Worm (Caenorhabditis elegans) whole organism, early embryonic: ENCODE results near the gene ZK792.12.

Source experiments
- aly-1 ChIP-seq: sonication (generic microtip); optimal IDR thresholded peaks from 2 replicates; lab custom pipeline; 2016; ENCODE audit warnings: missing genetic modification characterization, missing compliant biosample characterization
- ama-1 ChIP-seq: fragments of 150-350 bp; optimal IDR thresholded peaks from 2 replicates; lab custom pipeline; 2014
- ceh-36 ChIP-seq: sonication (generic microtip); optimal IDR thresholded peaks from 2 replicates; lab custom pipeline; 2016; ENCODE audit warnings: missing genetic modification characterization, inconsistent platforms, missing compliant biosample characterization
- hmg-4 ChIP-seq: fragments of 200-800 bp; sonication (Bioruptor generic); optimal IDR thresholded peaks from 2 replicates; lab custom pipeline; 2018; ENCODE audit warnings: mild to moderate bottlenecking, missing genetic modification characterization, missing compliant biosample characterization
- pes-1 ChIP-seq: fragments of 200-800 bp; sonication (Bioruptor generic); IDR thresholded peaks from 2 replicates; pipeline ENCODE4 v1.3.6; 2022; ENCODE audit warnings: missing genetic modification reagents, missing genetic modification characterization, missing compliant biosample characterization
- scrt-1 ChIP-seq: fragments of 200-800 bp; sonication (Bioruptor generic); IDR thresholded peaks from 2 replicates; pipeline ENCODE4 v1.3.6; 2022; ENCODE audit warnings: missing genetic modification characterization, missing compliant biosample characterization
- sea-1 ChIP-seq: fragments of 200-800 bp; sonication (Bioruptor generic); conservative IDR thresholded peaks from 2 replicates; pipeline ENCODE4 v1.3.6; 2022; ENCODE audit warnings: missing genetic modification characterization, missing compliant biosample characterization

DNA sequence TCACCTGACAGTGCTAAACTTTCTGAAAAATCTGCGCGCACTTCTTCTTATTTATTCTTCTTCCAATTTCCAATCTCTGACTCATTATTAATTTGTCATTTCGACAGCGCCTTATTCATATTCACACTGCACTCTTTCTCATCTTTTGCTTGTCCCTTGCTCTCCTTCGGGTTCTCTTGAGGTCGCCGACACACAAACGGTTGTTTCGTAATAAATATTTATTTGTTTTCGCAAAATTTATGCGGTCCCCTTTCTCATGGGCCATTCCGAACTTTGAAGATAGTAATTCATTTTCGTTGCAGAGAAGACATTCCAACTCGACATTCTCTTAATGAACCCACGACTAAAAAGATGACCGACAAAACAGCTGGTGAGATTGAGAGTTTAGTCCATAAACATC lies 21.1 kb downstream of the ZK792.12 start, which contains the start of gene magi-1:
- TF ChIP-seq pes-1 (GFP tag; lab: Robert Waterston, UW) (no peak), aly-1 (tag; lab: Kevin White, UChicago) (no peak), ceh-36 (tag; lab: Kevin White, UChicago) (no peak), ama-1 (lab: Kevin White, UChicago) (no peak), scrt-1 (GFP tag; lab: Robert Waterston, UW) (no peak), sea-1 (no peak), hmg-4 (GFP tag; lab: Kevin White, UChicago) (no peak)
